Worm (Caenorhabditis elegans) whole organism, L3 larva: ENCODE measurements around the gene F46B6.13.

Experiments used
- ama-1 ChIP-seq: fragments of 150-350 bp; optimal IDR thresholded peaks from 2 replicates; lab custom pipeline; 2018
- nfya-1 ChIP-seq: sonication (generic microtip); optimal IDR thresholded peaks from 2 replicates; lab custom pipeline; 2017; ENCODE audit warnings: missing genetic modification characterization, mild to moderate bottlenecking, missing compliant biosample characterization, antibody characterized with exemption, moderate library complexity; ENCODE audit not compliant: insufficient read depth
- nhr-11 ChIP-seq: fragments of 150-350 bp; optimal IDR thresholded peaks from 2 replicates; lab custom pipeline; 2014; ENCODE audit warnings: missing biosample characterization, missing genetic modification characterization
- nhr-12 ChIP-seq: fragments of 150-350 bp; optimal IDR thresholded peaks from 2 replicates; lab custom pipeline; 2014; ENCODE audit warnings: missing biosample characterization, missing genetic modification characterization
- nhr-77 ChIP-seq: fragments of 150-350 bp; optimal IDR thresholded peaks from 2 replicates; lab custom pipeline; 2014; ENCODE audit warnings: missing biosample characterization, missing genetic modification characterization
- pha-4 ChIP-seq: fragments of 150-350 bp; optimal IDR thresholded peaks from 2 replicates; lab custom pipeline; 2014; ENCODE audit warnings: missing biosample characterization, missing genetic modification reagents, missing genetic modification characterization
- pqm-1 ChIP-seq: fragments of 150-350 bp; optimal IDR thresholded peaks from 2 replicates; lab custom pipeline; 2017; ENCODE audit warnings: missing biosample characterization, missing genetic modification characterization, inconsistent platforms
- unc-39 ChIP-seq: sonication (generic microtip); optimal IDR thresholded peaks from 4 replicates; lab custom pipeline; 2017; ENCODE audit warnings: missing biosample characterization, missing genetic modification characterization
- unc-62 ChIP-seq: fragments of 150-350 bp; sonication (generic microtip); optimal IDR thresholded peaks from 4 replicates; lab custom pipeline; 2014; ENCODE audit warnings: missing biosample characterization, missing genetic modification reagents, missing genetic modification characterization

- TF ChIP-seq nhr-77 (tag; lab: Kevin White, UChicago) (no peak), nfya-1 (tag; lab: Kevin White, UChicago) (no peak), nhr-12 (tag; lab: Kevin White, UChicago) (no peak), unc-62 (GFP tag; lab: Kevin White, UChicago) (no peak), pha-4 (tag; lab: Kevin White, UChicago) (no peak), unc-39 (tag; lab: Kevin White, UChicago) (no peak), ama-1 (lab: Kevin White, UChicago) (no peak), nhr-11 (tag; lab: Kevin White, UChicago) (no peak), pqm-1 (tag; lab: Kevin White, UChicago) (no peak)
Measured at ce11 chrV:9796002-9796401, 3.0 kb downstream of the F46B6.13 start.
